Worm (Caenorhabditis elegans): ENCODE measurements around the gene F07F6.4.

The F07F6.4 gene

ce11 chrII:5377467-5378238 lies 51.7 kb downstream of the F07F6.4 start, which contains the start of gene prdx-2 (continued):
- peak; percentile 89 for TF ChIP-seq D2030.7 (GFP tag; IDR thresholded peaks at IDR 0.05)
- TF ChIP-seq F49E8.2 (tag; optimal IDR thresholded peaks at IDR 0.05; ENCODE audit: insufficient read depth) = peak; percentile 16
- peak; percentile 14; the same call in 1 of the 2 replicates for TF ChIP-seq hmg-1.2 (GFP tag; IDR thresholded peaks at IDR 0.05)
- peak; percentile 59 for TF ChIP-seq tbp1 (GFP tag; optimal IDR thresholded peaks at IDR 0.05)
- TF ChIP-seq Y95B8A.8 (GFP tag; IDR thresholded peaks at IDR 0.05) = peak; percentile 67; the same call in 1 of the 2 replicates
- 0 out of 2 replicates have a peak, but pooled peaks have one; percentile 4 for TF ChIP-seq ztf-28 (GFP tag; IDR thresholded peaks at IDR 0.05)
- peak; percentile 35 for TF ChIP-seq snpc-3.4 (tag; optimal IDR thresholded peaks at IDR 0.05)
- peak; percentile 70; the same call in 1 of the 2 replicates for TF ChIP-seq ekl-4 (GFP tag; IDR thresholded peaks at IDR 0.05)
- TF ChIP-seq pbrm-1 (GFP tag; IDR thresholded peaks at IDR 0.05) = peak; percentile 68; the same call in 1 of the 2 replicates
- TF ChIP-seq unc-130 (GFP tag; optimal IDR thresholded peaks at IDR 0.05) = peak; percentile 37
- no peak for TF ChIP-seq hlh-12 (tag; optimal IDR thresholded peaks at IDR 0.05)
- peak; percentile 89 for TF ChIP-seq madf-8 (GFP tag; conservative IDR thresholded peaks at IDR 0.05)
- no peak for TF ChIP-seq Y53G8AR.9 (GFP tag; conservative IDR thresholded peaks at IDR 0.05)
- no peak for TF ChIP-seq ztf-3 (GFP tag; optimal IDR thresholded peaks at IDR 0.05)
- peak; percentile 22 for TF ChIP-seq ztf-18 (tag; optimal IDR thresholded peaks at IDR 0.05)
- TF ChIP-seq ceh-100 (GFP tag; IDR thresholded peaks at IDR 0.05) = no peak
